Fruit fly (Drosophila melanogaster) whole organism, prepupa: ENCODE data around the gene CG1317.

ENCODE experiments used
- Blimp-1 ChIP-seq: fragments of 200-800 bp; sonication (Bioruptor generic); optimal IDR thresholded peaks from 3 replicates; lab custom pipeline; 2017; ENCODE audit warnings: missing biosample characterization, missing genetic modification characterization, mild to moderate bottlenecking, moderate library complexity, missing genetic modification reagents
- CG10669 ChIP-seq: fragments of 200-800 bp; sonication (Bioruptor generic); optimal IDR thresholded peaks from 3 replicates; lab custom pipeline; 2018; ENCODE audit warnings: missing biosample characterization, mild to moderate bottlenecking, missing genetic modification characterization, moderate library complexity
- CG11294 ChIP-seq: fragments of 200-800 bp; sonication (Bioruptor generic); IDR thresholded peaks from 2 replicates; pipeline ENCODE4 v1.3.6; 2022; ENCODE audit warnings: missing biosample characterization, missing genetic modification characterization
- CG15336 ChIP-seq: fragments of 200-800 bp; sonication (Bioruptor generic); IDR thresholded peaks from 2 replicates; pipeline ENCODE4 v1.3.6; 2022; ENCODE audit warnings: missing biosample characterization, missing genetic modification characterization
- CG1621 ChIP-seq: fragments of 200-800 bp; sonication (Bioruptor generic); optimal IDR thresholded peaks from 3 replicates; lab custom pipeline; 2018; ENCODE audit warnings: missing biosample characterization, mild to moderate bottlenecking, missing genetic modification characterization
- CG16779 ChIP-seq: fragments of 200-800 bp; sonication (Bioruptor generic); optimal IDR thresholded peaks from 3 replicates; lab custom pipeline; 2017; ENCODE audit warnings: missing biosample characterization, mild to moderate bottlenecking, missing genetic modification characterization
- CG3032 ChIP-seq: fragments of 200-800 bp; optimal IDR thresholded peaks from 2 replicates; lab custom pipeline; 2019; ENCODE audit warnings: missing biosample characterization, mild to moderate bottlenecking, missing genetic modification characterization, moderate library complexity
- CG31627 ChIP-seq: fragments of 200-800 bp; sonication (Bioruptor generic); optimal IDR thresholded peaks from 3 replicates; lab custom pipeline; 2016; ENCODE audit warnings: missing biosample characterization, missing genetic modification characterization
- CG32006 ChIP-seq: fragments of 200-800 bp; sonication (Bioruptor generic); optimal IDR thresholded peaks from 3 replicates; lab custom pipeline; 2017; ENCODE audit warnings: missing biosample characterization, mild to moderate bottlenecking, missing genetic modification characterization
- CG3919 ChIP-seq: fragments of 200-800 bp; sonication (Bioruptor generic); optimal IDR thresholded peaks from 3 replicates; lab custom pipeline; 2016; ENCODE audit warnings: missing biosample characterization, missing genetic modification characterization
- CG4318 ChIP-seq: fragments of 200-800 bp; sonication (Bioruptor generic); optimal IDR thresholded peaks from 3 replicates; lab custom pipeline; 2017; ENCODE audit warnings: missing biosample characterization, mild to moderate bottlenecking, missing genetic modification characterization
- CG6163 ChIP-seq: fragments of 200-800 bp; sonication (Bioruptor generic); IDR thresholded peaks from 3 replicates; pipeline ENCODE4 v1.3.6; 2022; ENCODE audit warnings: missing biosample characterization, missing genetic modification characterization
- CG6792 ChIP-seq: fragments of 200-800 bp; sonication (Bioruptor generic); optimal IDR thresholded peaks from 3 replicates; lab custom pipeline; 2016; ENCODE audit warnings: missing biosample characterization, missing genetic modification characterization
- CG6808 ChIP-seq: fragments of 200-800 bp; sonication (Bioruptor generic); optimal IDR thresholded peaks from 3 replicates; lab custom pipeline; 2017; ENCODE audit warnings: missing biosample characterization, missing genetic modification characterization, mild to moderate bottlenecking, moderate library complexity, missing genetic modification reagents
- CG6854 ChIP-seq: fragments of 200-800 bp; sonication (Bioruptor generic); optimal IDR thresholded peaks from 2 replicates; lab custom pipeline; 2017; ENCODE audit warnings: missing biosample characterization, mild to moderate bottlenecking, missing genetic modification characterization
- CG8119 ChIP-seq: fragments of 200-800 bp; sonication (Bioruptor generic); IDR thresholded peaks from 3 replicates; pipeline ENCODE4 v1.3.6; 2022; ENCODE audit warnings: missing biosample characterization, missing genetic modification characterization
- CG8632 ChIP-seq: fragments of 200-800 bp; sonication (Bioruptor generic); optimal IDR thresholded peaks from 3 replicates; lab custom pipeline; 2016; ENCODE audit warnings: missing biosample characterization, missing genetic modification characterization
- CG9139 ChIP-seq: fragments of 200-800 bp; sonication (Bioruptor generic); optimal IDR thresholded peaks from 3 replicates; lab custom pipeline; 2017; ENCODE audit warnings: missing biosample characterization, mild to moderate bottlenecking, missing genetic modification characterization
- Eip75B ChIP-seq: fragments of 200-800 bp; sonication (Bioruptor generic); optimal IDR thresholded peaks from 3 replicates; lab custom pipeline; 2016; ENCODE audit warnings: missing biosample characterization, missing genetic modification characterization
- Eip78C ChIP-seq: fragments of 200-800 bp; sonication (Bioruptor generic); peaks from one replicate; lab custom pipeline; 2016; ENCODE audit warnings: missing biosample characterization, missing genetic modification characterization
- Eip93F ChIP-seq: fragments of 200-800 bp; sonication (Bioruptor generic); optimal IDR thresholded peaks from 2 replicates; lab custom pipeline; 2016; ENCODE audit warnings: missing biosample characterization, mild to moderate bottlenecking, missing genetic modification characterization
- Ets21C ChIP-seq: fragments of 200-800 bp; sonication (Bioruptor generic); optimal IDR thresholded peaks from 3 replicates; lab custom pipeline; 2016; ENCODE audit warnings: missing biosample characterization, missing genetic modification characterization
- Ets96B ChIP-seq: fragments of 200-800 bp; optimal IDR thresholded peaks from 2 replicates; lab custom pipeline; 2019; ENCODE audit warnings: missing biosample characterization, mild to moderate bottlenecking, missing genetic modification characterization, moderate library complexity
- Gug ChIP-seq: fragments of 200-800 bp; sonication (Bioruptor generic); IDR thresholded peaks from 2 replicates; pipeline ENCODE4 v1.3.6; 2022; ENCODE audit warnings: missing biosample characterization, missing genetic modification characterization
- Hr38 ChIP-seq: sonication (Bioruptor generic); optimal IDR thresholded peaks from 2 replicates; lab custom pipeline; 2016; ENCODE audit warnings: missing biosample characterization, missing genetic modification characterization
- Hr39 ChIP-seq: fragments of 200-800 bp; sonication (Bioruptor generic); optimal IDR thresholded peaks from 2 replicates; lab custom pipeline; 2016; ENCODE audit warnings: missing biosample characterization, missing genetic modification characterization
- Lpt ChIP-seq: fragments of 200-800 bp; sonication (Bioruptor generic); optimal IDR thresholded peaks from 3 replicates; lab custom pipeline; 2016; ENCODE audit warnings: missing biosample characterization, missing genetic modification characterization
- Met ChIP-seq: fragments of 200-800 bp; sonication (Bioruptor generic); optimal IDR thresholded peaks from 3 replicates; lab custom pipeline; 2016; ENCODE audit warnings: missing biosample characterization, missing genetic modification characterization
- OdsH ChIP-seq: fragments of 200-800 bp; sonication (Bioruptor generic); optimal IDR thresholded peaks from 3 replicates; lab custom pipeline; 2016; ENCODE audit warnings: missing biosample characterization, missing genetic modification characterization
- Smox ChIP-seq: fragments of 200-800 bp; sonication (Bioruptor generic); optimal IDR thresholded peaks from 3 replicates; lab custom pipeline; 2016; ENCODE audit warnings: missing biosample characterization, missing genetic modification characterization
- Sox102F ChIP-seq: fragments of 200-800 bp; sonication (Bioruptor generic); optimal IDR thresholded peaks from 2 replicates; lab custom pipeline; 2016; ENCODE audit warnings: missing biosample characterization, mild to moderate bottlenecking, missing genetic modification characterization
- Sox14 ChIP-seq: fragments of 200-800 bp; sonication (Bioruptor generic); optimal IDR thresholded peaks from 3 replicates; lab custom pipeline; 2016; ENCODE audit warnings: missing biosample characterization, missing genetic modification characterization
- Sox15 ChIP-seq: fragments of 200-800 bp; sonication (Bioruptor generic); optimal IDR thresholded peaks from 3 replicates; lab custom pipeline; 2016; ENCODE audit warnings: missing biosample characterization, missing genetic modification characterization
- achi ChIP-seq: fragments of 200-800 bp; sonication (Bioruptor generic); optimal IDR thresholded peaks from 3 replicates; lab custom pipeline; 2016; ENCODE audit warnings: missing biosample characterization, missing genetic modification characterization
- acj6 ChIP-seq: fragments of 200-800 bp; sonication (Bioruptor generic); optimal IDR thresholded peaks from 3 replicates; lab custom pipeline; 2016; ENCODE audit warnings: missing biosample characterization, missing genetic modification characterization
- cyc ChIP-seq: fragments of 200-800 bp; sonication (Bioruptor generic); optimal IDR thresholded peaks from 3 replicates; lab custom pipeline; 2016; ENCODE audit warnings: missing biosample characterization, missing genetic modification characterization
- dac ChIP-seq: fragments of 200-800 bp; sonication (Bioruptor generic); optimal IDR thresholded peaks from 2 replicates; lab custom pipeline; 2017; ENCODE audit warnings: missing biosample characterization, mild to moderate bottlenecking, missing genetic modification characterization
- dsx ChIP-seq: fragments of 200-800 bp; optimal IDR thresholded peaks from 3 replicates; lab custom pipeline; 2019; ENCODE audit warnings: missing biosample characterization, mild to moderate bottlenecking, missing genetic modification characterization, moderate library complexity; ENCODE audit not compliant: poor library complexity, severe bottlenecking
- eg ChIP-seq: fragments of 200-800 bp; sonication (Bioruptor generic); IDR thresholded peaks from 3 replicates; pipeline ENCODE4 v1.3.6; 2022; ENCODE audit warnings: missing biosample characterization, missing genetic modification characterization
- fd59A ChIP-seq: fragments of 200-800 bp; sonication (Bioruptor generic); optimal IDR thresholded peaks from 2 replicates; lab custom pipeline; 2017; ENCODE audit warnings: missing biosample characterization, mild to moderate bottlenecking, missing genetic modification characterization, missing genetic modification reagents
- fd85E ChIP-seq: fragments of 200-800 bp; sonication (Bioruptor generic); optimal IDR thresholded peaks from 3 replicates; lab custom pipeline; 2016; ENCODE audit warnings: missing biosample characterization, missing genetic modification characterization
- fkh ChIP-seq: fragments of 200-800 bp; sonication (Bioruptor generic); optimal IDR thresholded peaks from 3 replicates; lab custom pipeline; 2017; ENCODE audit warnings: missing biosample characterization, mild to moderate bottlenecking, missing genetic modification characterization, moderate library complexity
- lz ChIP-seq: fragments of 200-800 bp; sonication (Bioruptor generic); optimal IDR thresholded peaks from 3 replicates; lab custom pipeline; 2016; ENCODE audit warnings: missing biosample characterization, missing genetic modification characterization
- net ChIP-seq: fragments of 200-800 bp; sonication (Bioruptor generic); optimal IDR thresholded peaks from 3 replicates; lab custom pipeline; 2016; ENCODE audit warnings: missing biosample characterization, missing genetic modification characterization
- salr ChIP-seq, 2 experiments: fragments of 200-800 bp; sonication (Bioruptor generic); optimal IDR thresholded peaks; 3 replicates each; lab custom pipeline; 2016 to 2018; ENCODE audit warnings: missing biosample characterization in 2 of 2, missing genetic modification characterization in 2 of 2, mild to moderate bottlenecking in 1 of 2
- spab ChIP-seq: fragments of 200-800 bp; sonication (Bioruptor generic); optimal IDR thresholded peaks from 2 replicates; lab custom pipeline; 2017; ENCODE audit warnings: missing biosample characterization, mild to moderate bottlenecking, missing genetic modification characterization, missing genetic modification reagents
- svp ChIP-seq: fragments of 200-800 bp; sonication (Bioruptor generic); peaks from one replicate; lab custom pipeline; 2016; ENCODE audit warnings: missing biosample characterization, missing genetic modification characterization

The CG1317 gene

DNA sequence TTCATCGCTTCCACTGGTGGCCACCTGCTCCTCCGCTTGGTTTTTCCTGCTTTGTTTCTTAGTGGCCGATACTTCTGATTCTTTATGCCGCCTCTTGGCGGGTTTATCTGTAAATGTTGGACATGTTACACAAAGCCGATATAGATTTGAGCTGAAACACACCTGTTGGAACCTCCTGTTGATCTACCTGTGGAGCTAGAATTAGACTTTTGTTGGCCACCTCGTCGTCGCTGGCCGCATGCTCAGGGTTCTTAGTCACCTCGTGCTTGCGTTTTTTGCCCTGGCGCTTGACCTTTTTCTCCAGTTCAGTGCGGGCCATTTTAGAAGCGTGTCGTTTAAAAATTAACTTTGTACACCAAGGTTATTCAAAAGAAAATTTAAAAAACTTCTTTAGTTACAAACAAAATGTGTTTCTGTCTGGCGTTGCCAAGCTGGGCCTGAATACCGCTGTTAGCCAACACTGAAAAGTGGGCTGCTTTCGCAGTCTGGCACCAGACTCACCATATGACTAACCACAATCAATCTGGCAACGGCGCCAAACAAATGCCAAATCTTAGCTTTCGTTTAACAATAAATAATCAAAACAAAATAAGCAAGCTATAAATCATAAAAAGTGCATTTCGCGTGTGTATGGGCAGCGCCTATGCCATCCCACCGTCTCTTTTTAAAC lies 5.5 kb upstream of the CG1317 start, which contains the start of the genes CG15877 and Svil:
TSS of gene CG15877 (minus strand) at position 443 of the 670 bp plus-strand sequence.
TSS of gene Svil (plus strand) at position 542 of the 670 bp plus-strand sequence.
- TF ChIP-seq Sox102F (no peak), Eip78C (peak; percentile 56), eg (GFP tag; lab: Robert Waterston, UW) (0 out of 3 replicates have a peak, but pooled peaks have one; percentile 7), Sox14 (GFP tag; lab: Kevin White, UChicago) (peak; percentile 15), Smox (GFP tag; lab: Kevin White, UChicago) (no peak), OdsH (GFP tag; lab: Kevin White, UChicago) (no peak), achi (GFP tag; lab: Kevin White, UChicago) (no peak)

DNA sequence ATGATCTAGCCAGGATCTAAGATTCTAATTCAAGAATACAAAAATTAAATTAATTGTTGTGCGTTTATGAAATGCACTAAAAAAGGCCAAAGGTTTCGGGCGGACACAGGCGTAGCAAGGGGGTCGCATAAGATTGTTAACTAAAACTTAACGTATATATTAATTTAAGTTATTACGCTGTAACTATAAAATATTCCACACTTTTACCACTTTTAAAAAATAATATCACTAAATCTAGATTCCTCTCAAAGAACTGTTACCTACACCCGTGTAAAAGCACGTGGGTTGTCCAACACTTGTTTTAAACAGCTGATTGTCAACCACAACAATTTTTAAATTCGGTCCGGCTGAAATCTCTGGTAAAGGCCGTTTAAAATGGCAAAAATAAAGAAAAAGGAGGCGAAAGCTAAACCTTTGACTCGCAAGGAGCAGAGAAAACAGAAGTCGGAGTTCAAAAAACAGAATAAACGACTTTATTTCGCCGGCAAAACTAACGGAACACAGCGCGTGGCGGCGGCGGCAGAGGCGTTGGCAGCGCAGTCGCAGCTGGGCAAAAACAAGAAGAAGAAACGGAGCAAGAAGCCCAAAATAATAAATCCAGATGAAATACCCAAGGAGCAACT lies 1.8 kb upstream of the CG1317 start, which contains the start of the genes mRpL23 and CG9004:
TSS of gene mRpL23 (minus strand) at position 284 of the 623 bp plus-strand sequence.
TSS of gene CG9004 (plus strand) at position 308 of the 623 bp plus-strand sequence.
- TF ChIP-seq lz (GFP tag; lab: Kevin White, UChicago): peak; percentile 100
- TF ChIP-seq CG15336 (GFP tag; lab: Robert Waterston, UW): peak; percentile 99
- peak; percentile 94 for TF ChIP-seq Blimp-1
- TF ChIP-seq CG16779 (tag; lab: Kevin White, UChicago): peak; percentile 97
- TF ChIP-seq CG4318 (GFP tag; lab: Kevin White, UChicago): peak; percentile 99
- TF ChIP-seq Hr39 (GFP tag; lab: Kevin White, UChicago): peak; percentile 99
- peak; percentile 100 for TF ChIP-seq CG32006
- peak; percentile 96 for TF ChIP-seq spab
- TF ChIP-seq Lpt (GFP tag; lab: Kevin White, UChicago): peak; percentile 99
- peak; percentile 99 for TF ChIP-seq Sox102F
- TF ChIP-seq fd85E (GFP tag; lab: Kevin White, UChicago): peak; percentile 95
- TF ChIP-seq fkh (GFP tag; lab: Kevin White, UChicago): peak; percentile 86
- peak; percentile 99 for TF ChIP-seq Eip75B (GFP tag; lab: Kevin White, UChicago)
- TF ChIP-seq dsx (GFP tag; lab: Kevin White, UChicago): peak; percentile 97
- peak; percentile 99 for TF ChIP-seq CG11294 (GFP tag; lab: Robert Waterston, UW)
- TF ChIP-seq Eip93F (GFP tag; lab: Kevin White, UChicago): peak; percentile 98
- TF ChIP-seq Ets96B (tag; lab: Kevin White, UChicago): peak; percentile 99
- peak; percentile 99 for TF ChIP-seq CG31627 (GFP tag; lab: Kevin White, UChicago)
- peak; percentile 92 for TF ChIP-seq CG9139 (GFP tag; lab: Kevin White, UChicago)
- peak; percentile 99 for TF ChIP-seq dac (GFP tag; lab: Kevin White, UChicago)
- peak; percentile 100 for TF ChIP-seq acj6 (GFP tag; lab: Kevin White, UChicago)
- TF ChIP-seq Ets21C: peak; percentile 99
- peak; percentile 99 for TF ChIP-seq fd59A (GFP tag; lab: Kevin White, UChicago)
- peak; percentile 99 for TF ChIP-seq Sox14 (GFP tag; lab: Kevin White, UChicago)
- peak; percentile 99 for TF ChIP-seq net (GFP tag; lab: Kevin White, UChicago)
- peak; percentile 99 for TF ChIP-seq Sox15
- peak; percentile 100 for TF ChIP-seq svp (GFP tag; lab: Kevin White, UChicago)
- TF ChIP-seq Met (GFP tag; lab: Kevin White, UChicago): peak; percentile 99
- TF ChIP-seq Gug (GFP tag; lab: Robert Waterston, UW): peak; percentile 100
- peak; percentile 99 for TF ChIP-seq CG8632 (GFP tag; lab: Kevin White, UChicago)
- peak; percentile 99 for TF ChIP-seq CG6792 (GFP tag; lab: Kevin White, UChicago)
- peak; percentile 99 for TF ChIP-seq CG10669
- peak; percentile 93 for TF ChIP-seq Hr38 (GFP tag; lab: Kevin White, UChicago)
- peak; percentile 96 for TF ChIP-seq CG6808 (GFP tag; lab: Kevin White, UChicago)
- TF ChIP-seq eg (GFP tag; lab: Robert Waterston, UW): peak; percentile 100
- peak; percentile 100 for TF ChIP-seq OdsH (GFP tag; lab: Kevin White, UChicago)
- TF ChIP-seq CG8119 (GFP tag; lab: Robert Waterston, UW): peak; percentile 99
- peak; percentile 100 for TF ChIP-seq CG3032 (tag; lab: Kevin White, UChicago)
- TF ChIP-seq CG3919 (GFP tag; lab: Kevin White, UChicago): peak; percentile 99
- peak; percentile 94 for TF ChIP-seq CG6854 (GFP tag; lab: Kevin White, UChicago)
- TF ChIP-seq cyc: peak; percentile 99
- peak; percentile 98 to 99 for TF ChIP-seq salr (GFP tag; optimal IDR thresholded peaks at IDR 0.05; lab: Kevin White, UChicago)
- TF ChIP-seq CG6163 (GFP tag; lab: Robert Waterston, UW): peak; percentile 100
- peak; percentile 98 for TF ChIP-seq CG1621 (tag; lab: Kevin White, UChicago)
